Worm (Caenorhabditis elegans): ENCODE measurements around the gene taf-11.1.

DNA sequence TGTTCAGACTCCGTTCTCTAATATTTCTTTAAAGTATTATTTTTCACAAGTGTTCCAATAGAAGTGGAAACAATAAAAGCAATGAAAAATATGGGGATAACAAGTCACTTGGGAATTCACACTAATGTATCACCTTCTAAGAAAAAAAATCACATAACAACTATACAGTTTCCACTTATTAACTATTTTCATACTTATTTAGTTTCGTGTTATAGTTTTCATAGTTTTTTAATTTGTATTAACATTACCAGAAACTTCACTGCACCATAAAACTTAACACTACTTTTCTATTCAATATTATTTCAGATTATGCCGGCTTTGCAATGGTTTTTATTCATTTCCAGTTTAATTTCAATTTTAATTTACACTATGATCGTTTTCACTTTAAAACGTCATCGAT lies 2.9 kb upstream of the taf-11.1 start, which contains the start of gene srv-5:
- TF ChIP-seq nhr-237 (tag; optimal IDR thresholded peaks at IDR 0.05) = no peak
- TF ChIP-seq nhr-28 (tag; optimal IDR thresholded peaks at IDR 0.05) = no peak
- no peak for TF ChIP-seq snpc-4 (tag; optimal IDR thresholded peaks at IDR 0.05)
- TF ChIP-seq ces-1 (GFP tag; optimal IDR thresholded peaks at IDR 0.05) = no peak
- no peak for TF ChIP-seq nhr-76 (tag; optimal IDR thresholded peaks at IDR 0.05)
